Worm (Caenorhabditis elegans) whole organism, L4/young adult: ENCODE measurements around the gene C25H3.16.
"Not testable (repeated sequence)": the region's sequence is repeated elsewhere in the genome, so short reads cannot be mapped to it uniquely, and the experiment has no call there.

Source experiments
- W03F9.2 ChIP-seq: fragments of 150-350 bp; optimal IDR thresholded peaks from 2 replicates; lab custom pipeline; 2014; ENCODE audit warnings: missing biosample characterization, missing genetic modification characterization
- dao-5 ChIP-seq: sonication (generic microtip); optimal IDR thresholded peaks from 2 replicates; lab custom pipeline; 2016; ENCODE audit warnings: missing genotype, missing genetic modification characterization, moderate library complexity, missing compliant biosample characterization
- him-1 ChIP-seq: sonication (generic microtip); optimal IDR thresholded peaks from 2 replicates; lab custom pipeline; 2016; ENCODE audit warnings: missing genotype, missing genetic modification reagents, missing genetic modification characterization, missing compliant biosample characterization

C25H3.16 gene

DNA sequence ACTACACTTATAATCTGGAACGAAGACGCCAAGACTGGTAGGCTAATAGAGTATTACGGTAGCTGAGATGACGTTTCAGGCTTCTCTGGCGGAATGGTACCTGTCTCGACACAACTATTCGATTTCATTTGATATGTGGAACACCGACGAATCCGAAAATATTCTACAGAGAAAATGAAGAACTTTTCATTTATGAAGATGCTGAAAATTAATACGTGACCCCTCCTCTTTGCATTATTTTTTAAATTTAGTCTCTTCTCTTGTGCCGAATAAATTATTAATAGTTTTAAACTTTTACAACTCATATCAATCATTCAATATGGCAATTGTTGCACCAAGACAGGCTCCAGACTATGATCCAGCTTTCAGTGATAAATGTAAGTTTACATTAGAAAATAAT lies at the start of gene C25H3.16:
TSS of gene C25H3.16 (plus strand) at position 301 of the 400 bp plus-strand sequence.
- TF ChIP-seq him-1 (tag; lab: Kevin White, UChicago), result no peak
- no peak for TF ChIP-seq dao-5
- no peak for TF ChIP-seq W03F9.2 (tag; lab: Kevin White, UChicago)

DNA sequence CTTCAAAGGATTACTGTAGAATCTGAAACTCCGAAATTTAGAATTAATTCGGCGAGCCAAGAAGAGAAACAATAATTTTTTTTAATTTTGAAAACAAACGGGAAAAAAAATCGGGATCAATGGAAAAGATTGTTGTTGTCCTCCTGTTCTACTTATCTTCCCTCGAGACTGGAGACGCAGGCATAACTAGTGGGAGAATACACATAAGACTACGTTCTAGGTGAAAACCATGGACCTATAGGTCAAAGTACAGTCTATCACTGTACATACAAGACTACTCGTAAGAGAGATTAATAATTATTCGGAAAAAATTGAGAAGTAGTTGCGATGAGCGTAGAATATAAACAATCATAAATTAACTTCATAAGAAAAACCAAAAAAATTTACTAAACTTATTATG lies 46.8 kb upstream of the C25H3.16 start, which contains the start of gene dhs-6:
TSS of gene dhs-6 (minus strand) at position 22 of the 400 bp plus-strand sequence.
- no peak for TF ChIP-seq dao-5
- TF ChIP-seq W03F9.2 (tag; lab: Kevin White, UChicago), result no peak
- no peak for TF ChIP-seq him-1 (tag; lab: Kevin White, UChicago)

DNA sequence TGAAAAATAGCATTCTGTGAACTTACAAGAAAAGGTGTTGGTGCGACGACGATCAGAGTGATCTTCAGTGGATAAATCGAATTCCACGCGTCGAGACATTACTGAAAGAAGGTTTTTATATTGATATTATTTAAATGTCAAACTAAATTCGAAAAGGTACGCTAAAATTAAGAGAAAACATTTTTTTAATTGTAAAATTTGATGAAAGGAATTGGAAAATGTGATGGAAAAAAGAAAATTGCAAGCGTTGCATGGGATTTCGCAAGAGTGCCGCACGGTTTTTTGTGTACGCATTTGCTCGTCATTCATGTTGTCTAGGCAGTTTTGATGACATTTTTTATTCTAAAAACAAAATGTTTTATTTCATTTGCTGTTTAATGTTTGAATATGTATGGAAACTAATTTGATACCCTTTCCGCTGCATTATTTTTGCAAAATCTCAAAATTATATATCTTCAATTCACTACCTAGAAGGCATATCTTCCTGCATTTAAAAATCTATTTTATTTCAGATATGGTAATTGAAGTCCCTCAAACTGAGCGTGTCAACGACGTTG lies 43.6 kb upstream of the C25H3.16 start, which contains the start of the genes eif-3.L and npl-4.2:
TSS of gene eif-3.L (minus strand) at position 101 of the 557 bp plus-strand sequence.
TSS of gene npl-4.2 (plus strand) at position 507 of the 557 bp plus-strand sequence.
- not testable (repeated sequence) for TF ChIP-seq W03F9.2 (tag; lab: Kevin White, UChicago); dao-5; him-1 (tag; lab: Kevin White, UChicago)

DNA sequence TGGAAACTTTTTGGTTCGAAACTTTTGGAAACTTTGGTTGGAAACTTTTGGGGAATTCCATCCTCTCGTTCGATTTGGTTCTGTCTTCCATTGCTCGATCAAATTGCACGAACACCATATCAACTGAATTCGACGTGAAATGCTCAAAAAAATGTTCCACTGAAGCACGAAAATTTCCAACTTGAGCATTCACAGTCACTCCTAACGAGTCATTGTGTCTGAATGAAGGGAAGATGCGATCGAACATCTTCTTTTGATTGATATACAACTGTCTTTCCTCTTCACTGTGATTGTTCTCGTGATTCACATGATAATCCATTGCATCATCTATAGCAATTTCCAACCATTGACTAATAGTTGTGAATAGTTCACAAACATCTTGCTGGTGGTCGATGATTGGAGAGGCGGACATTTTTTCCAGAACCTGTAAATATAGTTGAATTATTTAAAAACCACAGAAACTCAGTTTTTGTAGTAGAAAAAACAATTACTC lies 37.7 kb upstream of the C25H3.16 start, which contains the start of gene F59E12.15:
TSS of gene F59E12.15 (minus strand) at position 51 of the 493 bp plus-strand sequence.
- TF ChIP-seq dao-5 (no peak), him-1 (tag; lab: Kevin White, UChicago) (no peak), W03F9.2 (tag; lab: Kevin White, UChicago) (no peak)

DNA sequence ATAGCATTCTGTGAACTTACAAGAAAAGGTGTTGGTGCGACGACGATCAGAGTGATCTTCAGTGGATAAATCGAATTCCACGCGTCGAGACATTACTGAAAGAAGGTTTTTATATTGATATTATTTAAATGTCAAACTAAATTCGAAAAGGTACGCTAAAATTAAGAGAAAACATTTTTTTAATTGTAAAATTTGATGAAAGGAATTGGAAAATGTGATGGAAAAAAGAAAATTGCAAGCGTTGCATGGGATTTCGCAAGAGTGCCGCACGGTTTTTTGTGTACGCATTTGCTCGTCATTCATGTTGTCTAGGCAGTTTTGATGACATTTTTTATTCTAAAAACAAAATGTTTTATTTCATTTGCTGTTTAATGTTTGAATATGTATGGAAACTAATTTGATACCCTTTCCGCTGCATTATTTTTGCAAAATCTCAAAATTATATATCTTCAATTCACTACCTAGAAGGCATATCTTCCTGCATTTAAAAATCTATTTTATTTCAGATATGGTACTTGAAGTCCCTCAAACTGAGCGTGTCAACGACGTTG lies 35.2 kb upstream of the C25H3.16 start, which contains the start of the genes F59E12.6 and npl-4.1:
TSS of gene F59E12.6 (minus strand) at position 101 of the 551 bp plus-strand sequence.
TSS of gene npl-4.1 (plus strand) at position 501 of the 551 bp plus-strand sequence.
- TF ChIP-seq dao-5; him-1 (tag; lab: Kevin White, UChicago); W03F9.2 (tag; lab: Kevin White, UChicago): not testable (repeated sequence)

DNA sequence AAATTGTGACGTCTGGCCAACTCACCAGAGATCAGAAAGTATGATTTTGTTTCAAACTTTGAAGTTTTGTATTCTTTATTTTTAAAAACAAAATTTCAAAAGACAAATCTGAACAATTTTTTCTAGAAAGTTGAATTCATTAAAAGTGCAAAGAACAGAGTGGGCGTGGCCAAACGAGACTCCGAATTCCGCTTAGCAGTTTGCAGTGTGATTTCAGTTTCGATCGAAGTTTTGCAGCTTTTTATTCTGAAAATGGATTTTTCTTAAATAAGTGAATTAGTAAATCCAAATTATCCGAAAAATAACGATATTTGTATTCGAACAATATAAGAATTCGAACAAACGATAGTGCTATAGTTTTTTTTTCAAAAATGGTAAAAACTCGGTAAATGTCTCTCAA lies 32.6 kb upstream of the C25H3.16 start:
- no peak for TF ChIP-seq W03F9.2 (tag; lab: Kevin White, UChicago)
- no peak for TF ChIP-seq dao-5
- TF ChIP-seq him-1 (tag; lab: Kevin White, UChicago), result no peak

DNA sequence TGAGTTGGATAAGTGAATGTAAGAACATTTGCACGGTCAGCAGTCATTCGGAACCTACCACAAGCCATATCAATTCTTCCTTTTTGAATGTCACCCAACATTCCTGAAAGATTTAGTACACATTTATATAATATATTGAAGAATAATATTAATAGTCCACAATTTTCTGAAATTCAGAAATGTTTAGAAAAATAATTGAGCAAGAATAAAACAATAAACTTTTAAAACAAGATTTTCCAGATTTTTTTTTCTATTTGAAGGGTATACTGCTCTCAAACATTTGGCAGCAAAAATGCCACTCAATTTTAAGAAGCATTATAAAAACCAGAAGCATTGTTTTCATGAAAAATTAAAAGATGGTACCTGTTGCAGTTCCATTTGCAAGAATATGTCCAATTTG lies 29.3 kb upstream of the C25H3.16 start, which contains the start of gene F59E12.8:
TSS of gene F59E12.8 (minus strand) at position 101 of the 400 bp plus-strand sequence.
- no peak for TF ChIP-seq dao-5
- no peak for TF ChIP-seq him-1 (tag; lab: Kevin White, UChicago)
- no peak for TF ChIP-seq W03F9.2 (tag; lab: Kevin White, UChicago)

DNA sequence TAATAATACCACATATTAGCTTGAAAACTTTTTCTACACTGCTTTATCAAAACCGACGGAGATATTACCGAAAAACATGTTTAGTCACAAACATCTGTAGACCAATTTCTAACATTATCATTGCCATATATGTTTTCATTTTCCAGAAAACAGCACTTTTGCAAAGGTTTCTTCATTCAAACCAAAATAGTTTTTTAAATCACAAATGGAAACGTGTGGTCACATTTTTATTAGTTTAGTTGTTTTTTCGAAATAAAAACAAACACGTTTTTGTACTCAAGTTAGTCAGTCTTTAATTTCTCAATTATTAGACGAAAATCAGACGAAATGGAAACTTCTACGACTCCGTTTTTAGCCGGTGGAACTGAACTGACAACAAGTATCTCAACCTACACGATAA lies 28.0 kb upstream of the C25H3.16 start, which contains the start of gene F59E12.3:
TSS of gene F59E12.3 (plus strand) at position 301 of the 400 bp plus-strand sequence.
- TF ChIP-seq him-1 (tag; lab: Kevin White, UChicago) (no peak), dao-5 (no peak), W03F9.2 (tag; lab: Kevin White, UChicago) (no peak)

DNA sequence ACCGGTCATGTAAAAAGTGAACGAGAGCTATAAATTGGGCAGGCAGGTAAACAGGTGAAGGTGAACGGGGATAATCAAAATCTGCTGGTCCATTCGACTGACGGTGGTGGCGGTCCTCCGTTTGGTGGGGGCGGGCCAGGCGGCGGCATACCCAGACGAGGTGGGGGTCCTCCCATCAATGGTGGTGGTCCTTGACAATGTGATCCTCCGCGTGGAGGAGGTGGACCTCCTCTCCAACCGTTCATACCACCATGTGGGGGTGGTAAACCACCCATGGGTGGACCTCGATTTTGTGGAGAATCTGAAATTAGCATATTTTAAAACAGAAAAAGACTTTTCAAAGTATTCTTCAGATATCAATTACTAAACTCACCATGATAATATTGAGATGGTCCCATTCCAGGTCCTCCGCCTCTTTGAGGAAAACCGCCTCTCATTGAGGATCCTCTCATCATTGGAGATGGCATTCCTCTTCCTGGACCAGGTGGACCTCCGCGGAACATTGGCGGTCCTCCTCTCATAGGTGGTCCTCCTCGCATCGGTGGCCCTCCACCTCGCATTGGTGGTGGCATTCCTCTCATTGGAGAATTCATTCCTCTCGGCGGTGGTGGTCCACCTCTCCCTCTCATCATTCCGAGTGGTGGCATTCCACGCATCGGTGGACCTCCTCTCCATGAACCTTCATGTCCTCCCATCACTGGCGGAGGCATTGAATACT lies 25.6 kb upstream of the C25H3.16 start:
- TF ChIP-seq him-1 (tag; lab: Kevin White, UChicago), result no peak
- TF ChIP-seq dao-5, result no peak
- no peak for TF ChIP-seq W03F9.2 (tag; lab: Kevin White, UChicago)

DNA sequence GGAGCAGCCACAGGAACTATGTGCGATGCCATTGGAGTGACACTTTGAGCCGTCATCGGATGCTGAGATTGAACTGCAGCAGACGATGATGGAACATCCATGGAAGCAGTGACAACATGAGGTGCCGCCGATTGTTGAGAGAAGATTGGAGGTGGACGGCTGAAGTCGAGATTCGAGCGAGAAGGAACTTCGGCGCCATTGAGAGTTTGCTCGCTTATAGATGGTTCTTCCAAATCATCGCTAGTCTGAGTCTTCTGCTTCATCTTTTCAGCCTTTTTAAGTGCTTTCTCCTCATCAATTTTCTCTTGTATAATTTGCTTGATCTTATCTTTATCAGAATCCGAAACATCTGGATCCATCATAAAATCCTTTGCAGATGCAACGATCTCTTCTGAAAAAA lies 24.0 kb upstream of the C25H3.16 start:
- TF ChIP-seq dao-5 (no peak), him-1 (tag; lab: Kevin White, UChicago) (no peak), W03F9.2 (tag; lab: Kevin White, UChicago) (no peak)

DNA sequence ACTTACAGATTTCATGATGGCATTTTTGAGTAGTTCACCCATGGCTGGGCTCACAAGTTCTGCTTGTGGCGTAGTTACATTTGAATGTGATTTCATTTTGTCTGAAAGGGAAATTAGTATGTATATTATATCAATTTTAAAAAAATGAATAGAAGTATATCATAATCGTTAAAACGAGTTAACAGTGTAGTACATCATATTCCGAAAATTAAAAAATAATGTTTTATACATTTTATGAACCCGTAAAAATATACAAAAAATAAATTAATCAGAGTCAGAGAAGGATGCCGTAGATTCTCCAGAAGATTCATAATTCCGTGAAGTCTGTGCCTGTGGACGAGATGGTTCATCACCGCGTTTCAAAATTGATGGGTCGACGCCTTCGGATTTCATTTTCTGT lies 19.1 kb upstream of the C25H3.16 start, which contains the start of gene F59E12.9:
TSS of gene F59E12.9 (minus strand) at position 101 of the 400 bp plus-strand sequence.
- TF ChIP-seq W03F9.2 (tag; lab: Kevin White, UChicago), result no peak
- TF ChIP-seq dao-5, result no peak
- TF ChIP-seq him-1 (tag; lab: Kevin White, UChicago), result no peak

DNA sequence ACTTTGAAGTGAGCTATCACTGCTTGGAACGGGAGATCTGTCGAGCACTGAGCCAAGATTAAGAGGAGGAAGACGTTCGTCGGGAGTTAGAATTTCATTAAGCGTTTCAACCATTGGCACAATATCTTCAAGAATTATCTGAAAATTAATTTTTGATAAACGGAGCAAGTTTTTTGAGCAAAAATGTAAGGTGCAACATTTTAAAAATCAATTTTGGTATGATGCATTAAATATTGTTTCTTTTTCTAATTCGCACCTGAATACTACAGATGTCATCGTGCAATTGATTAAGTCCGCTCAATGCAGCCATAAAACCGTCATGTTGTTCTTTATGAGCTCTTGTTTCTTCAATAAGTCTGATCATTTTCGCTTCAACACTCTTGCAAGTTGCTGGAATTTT lies 17.8 kb upstream of the C25H3.16 start, which contains the start of gene ddl-1:
TSS of gene ddl-1 (minus strand) at position 101 of the 400 bp plus-strand sequence.
- no peak for TF ChIP-seq dao-5
- no peak for TF ChIP-seq W03F9.2 (tag; lab: Kevin White, UChicago)
- TF ChIP-seq him-1 (tag; lab: Kevin White, UChicago), result no peak
